Worm (Caenorhabditis elegans): ENCODE results near the gene Y39A1A.27.

DNA sequence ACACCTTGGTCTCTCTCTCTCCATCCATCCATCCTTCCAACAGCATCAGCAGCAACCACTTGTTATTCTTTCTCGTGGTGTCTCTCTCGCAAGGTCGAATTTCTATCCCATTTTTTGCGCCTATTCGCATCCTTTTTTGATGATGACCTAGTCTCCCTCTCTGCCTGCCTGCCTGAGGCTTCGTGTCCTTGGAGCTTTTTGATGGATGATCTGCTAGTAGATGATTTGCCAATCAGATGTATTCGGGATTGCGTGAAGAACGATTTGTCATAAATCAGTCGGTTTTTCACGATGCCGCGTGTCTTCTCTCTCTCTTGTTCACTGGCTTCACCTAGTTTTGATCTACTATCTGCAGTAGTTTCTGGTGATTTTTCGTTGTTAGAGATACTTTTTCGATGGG is 22.5 kb downstream of the Y39A1A.27 start:
- TF ChIP-seq tbx-2 (tag; optimal IDR thresholded peaks at IDR 0.05) (no peak), pqm-1 (tag; optimal IDR thresholded peaks at IDR 0.05) (no peak)

Data from whole organism, L1 larva.